Fruit fly (Drosophila melanogaster): ENCODE data around the gene Syx5.

The Syx5 gene

DNA sequence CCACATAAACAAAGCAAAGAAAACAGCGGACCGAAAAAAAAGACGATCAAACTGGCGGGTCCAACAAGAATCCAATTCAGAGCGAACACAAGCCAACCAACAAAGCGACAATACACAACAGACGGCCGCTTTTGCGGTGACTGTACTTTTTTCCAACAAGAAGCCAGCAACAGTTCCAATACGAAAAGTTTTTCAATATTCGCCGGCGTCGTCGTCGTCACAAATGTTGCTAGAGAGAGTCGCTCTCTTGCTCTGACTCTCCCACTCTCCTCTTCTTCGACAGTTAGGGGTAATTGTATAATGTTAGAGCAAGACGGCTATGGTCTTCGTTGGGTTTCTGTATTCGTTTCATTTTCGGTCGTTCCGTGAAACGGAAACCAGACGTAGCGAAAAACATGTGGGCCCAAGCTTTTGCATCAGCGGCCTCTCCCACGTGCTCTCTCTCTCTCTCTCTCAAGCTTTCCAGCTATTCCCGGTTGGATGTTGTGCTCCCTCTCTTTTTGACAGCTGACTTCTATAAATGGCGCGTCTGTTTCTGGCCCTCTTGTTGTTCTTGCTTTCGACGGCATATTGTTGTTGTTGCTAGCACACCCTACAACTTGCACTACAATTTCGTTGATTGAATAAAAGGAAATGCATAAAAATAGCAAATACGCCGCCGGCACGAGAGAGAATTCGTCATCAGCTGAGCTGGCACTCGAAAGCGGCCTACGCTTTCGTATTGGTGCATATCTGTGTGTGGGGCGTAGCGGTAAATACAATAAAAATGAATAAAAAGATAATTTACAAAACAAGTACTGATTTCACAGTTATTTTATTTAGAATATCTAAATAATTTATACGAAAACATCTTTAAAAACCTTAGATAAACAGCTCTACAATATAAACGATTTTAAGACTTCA lies 37.7 kb upstream of the Syx5 start:
- peak; percentile 52 for TF ChIP-seq Clk (GFP tag; optimal IDR thresholded peaks at IDR 0.05)
- TF ChIP-seq CG5204 (GFP tag; optimal IDR thresholded peaks at IDR 0.05) = no peak
- TF ChIP-seq CG7101 (tag; optimal IDR thresholded peaks at IDR 0.05) = peak; percentile 94
- TF ChIP-seq CG11617 (GFP tag; optimal IDR thresholded peaks at IDR 0.05) = peak; percentile 98
- TF ChIP-seq cic (GFP tag; optimal IDR thresholded peaks at IDR 0.05) = peak; percentile 99
- peak; percentile 100 for TF ChIP-seq pad (GFP tag; optimal IDR thresholded peaks at IDR 0.05)
- TF ChIP-seq cnc (optimal IDR thresholded peaks at IDR 0.05) = no peak
- peak; percentile 85 for TF ChIP-seq CG33017 (tag; optimal IDR thresholded peaks at IDR 0.05)
- peak; percentile 89 for TF ChIP-seq Hr96 (GFP tag; optimal IDR thresholded peaks at IDR 0.05)
- peak; percentile 84 for TF ChIP-seq Crg-1 (GFP tag; optimal IDR thresholded peaks at IDR 0.05)
- TF ChIP-seq CG14711 (tag; optimal IDR thresholded peaks at IDR 0.05) = peak; percentile 65
- peak; percentile 32 for TF ChIP-seq CG1620 (GFP tag; optimal IDR thresholded peaks at IDR 0.05)
- peak; percentile 92 for TF ChIP-seq CG7045 (GFP tag; optimal IDR thresholded peaks at IDR 0.05)
- peak; percentile 86 for TF ChIP-seq ovo (GFP tag; optimal IDR thresholded peaks at IDR 0.05)
- TF ChIP-seq toe (GFP tag; optimal IDR thresholded peaks at IDR 0.05) = no peak
- TF ChIP-seq Mnt (GFP tag; optimal IDR thresholded peaks at IDR 0.05) = peak; percentile 99
- peak; percentile 85 for TF ChIP-seq tj (GFP tag; optimal IDR thresholded peaks at IDR 0.05)
- peak; percentile 99 for TF ChIP-seq kay (GFP tag; ENCODE audit: borderline replicate concordance)
- peak; percentile 93 for TF ChIP-seq CG12768 (GFP tag; optimal IDR thresholded peaks at IDR 0.05)
- peak; percentile 92 for TF ChIP-seq bab1 (GFP tag; optimal IDR thresholded peaks at IDR 0.05)

DNA sequence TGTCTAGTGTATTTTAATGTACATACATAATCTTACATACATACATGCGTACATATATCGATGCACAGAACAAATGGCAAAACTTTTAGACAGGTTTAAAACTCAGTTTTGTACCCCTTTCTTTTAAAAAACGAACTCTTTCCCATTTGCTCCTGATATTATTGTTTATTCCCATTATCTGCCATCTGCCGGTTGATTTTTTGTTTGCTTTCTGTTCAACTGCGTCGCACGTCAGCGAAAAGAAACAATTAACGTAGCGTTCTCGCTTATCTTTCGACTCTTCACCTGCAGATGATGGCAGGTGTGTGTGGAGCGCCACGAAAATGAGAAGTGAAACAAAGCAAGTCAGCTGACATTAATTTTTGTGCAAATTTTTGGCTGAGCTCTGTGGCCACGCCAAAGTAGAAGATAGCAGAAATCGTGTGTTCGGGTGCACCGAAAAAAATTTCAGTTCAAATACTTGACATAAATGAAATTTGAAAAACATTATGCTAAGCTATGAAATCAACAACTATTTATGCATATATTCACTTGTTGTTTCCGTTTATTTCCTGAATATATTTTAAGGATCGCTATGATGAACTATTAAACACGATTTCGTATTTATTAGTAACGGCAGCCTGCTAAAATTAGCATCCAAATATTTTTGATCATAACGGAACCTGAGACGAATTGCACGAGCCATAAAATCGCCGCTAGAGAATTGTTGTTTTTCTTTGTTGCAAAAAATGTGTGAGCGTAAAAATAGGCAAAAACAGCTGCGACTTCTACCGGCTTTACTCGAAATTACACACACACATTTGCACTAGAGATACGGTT lies 36.3 kb upstream of the Syx5 start:
- TF ChIP-seq Hr96 (GFP tag; optimal IDR thresholded peaks at IDR 0.05) (no peak), CG7101 (tag; optimal IDR thresholded peaks at IDR 0.05) (peak; percentile 50), ovo (GFP tag; optimal IDR thresholded peaks at IDR 0.05) (peak; percentile 67), CG5204 (GFP tag; optimal IDR thresholded peaks at IDR 0.05) (no peak), tj (GFP tag; optimal IDR thresholded peaks at IDR 0.05) (peak; percentile 34), cic (GFP tag; optimal IDR thresholded peaks at IDR 0.05) (no peak), bab1 (GFP tag; optimal IDR thresholded peaks at IDR 0.05) (peak; percentile 22), Crg-1 (GFP tag; optimal IDR thresholded peaks at IDR 0.05) (no peak), CG11617 (GFP tag; optimal IDR thresholded peaks at IDR 0.05) (peak; percentile 31), CG14711 (tag; optimal IDR thresholded peaks at IDR 0.05) (peak; percentile 45), kay (GFP tag; ENCODE audit: borderline replicate concordance) (peak; percentile 85), Clk (GFP tag; optimal IDR thresholded peaks at IDR 0.05) (no peak), pad (GFP tag; optimal IDR thresholded peaks at IDR 0.05) (no peak), CG33017 (tag; optimal IDR thresholded peaks at IDR 0.05) (no peak), Mnt (GFP tag; optimal IDR thresholded peaks at IDR 0.05) (no peak), CG12768 (GFP tag; optimal IDR thresholded peaks at IDR 0.05) (peak; percentile 4), CG1620 (GFP tag; optimal IDR thresholded peaks at IDR 0.05) (peak; percentile 15), cnc (optimal IDR thresholded peaks at IDR 0.05) (no peak), toe (GFP tag; optimal IDR thresholded peaks at IDR 0.05) (peak; percentile 46), CG7045 (GFP tag; optimal IDR thresholded peaks at IDR 0.05) (peak; percentile 17)

DNA sequence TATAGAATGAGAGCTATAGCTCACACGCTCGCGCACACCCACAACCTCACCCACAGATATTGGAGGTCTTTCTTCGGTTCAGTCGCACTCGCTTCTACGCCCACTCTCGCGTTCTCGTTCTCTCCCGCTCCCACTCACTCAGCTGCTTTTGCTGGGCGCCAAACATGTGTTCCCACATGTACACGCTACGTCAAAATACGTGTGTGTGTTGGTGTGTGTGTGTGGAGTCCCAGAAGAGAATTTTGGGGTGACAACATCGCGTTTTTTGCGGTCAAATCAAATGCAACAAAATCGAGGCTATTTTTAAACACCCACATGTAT lies 35.7 kb upstream of the Syx5 start:
- TF ChIP-seq pad (GFP tag; optimal IDR thresholded peaks at IDR 0.05) (peak; percentile 73), tj (GFP tag; optimal IDR thresholded peaks at IDR 0.05) (no peak), Mnt (GFP tag; optimal IDR thresholded peaks at IDR 0.05) (peak; percentile 85), kay (GFP tag; ENCODE audit: borderline replicate concordance) (peak; percentile 62), cic (GFP tag; optimal IDR thresholded peaks at IDR 0.05) (peak; percentile 95), Hr96 (GFP tag; optimal IDR thresholded peaks at IDR 0.05) (no peak)

DNA sequence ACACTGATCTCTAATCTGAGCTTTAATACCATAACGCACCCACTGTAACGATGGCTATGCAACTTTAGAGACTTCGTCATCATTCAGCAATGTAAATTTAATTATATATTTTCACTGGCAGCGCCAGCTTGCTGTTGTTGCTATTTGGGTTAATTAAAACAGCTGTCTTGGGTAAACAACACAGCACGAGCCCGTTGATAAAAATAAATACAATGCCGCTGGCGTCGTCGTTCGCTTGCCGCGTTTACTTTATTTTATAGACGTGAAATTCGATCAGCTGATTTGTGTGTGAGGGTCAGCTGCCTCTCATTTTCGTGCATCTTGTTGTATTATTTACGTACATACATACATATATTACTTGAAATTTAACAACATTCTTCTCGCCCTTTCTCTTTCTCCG lies 34.4 kb upstream of the Syx5 start:
- TF ChIP-seq Mnt (GFP tag; optimal IDR thresholded peaks at IDR 0.05) = peak; percentile 33
- no peak for TF ChIP-seq CG33017 (tag; optimal IDR thresholded peaks at IDR 0.05)
- TF ChIP-seq CG12768 (GFP tag; optimal IDR thresholded peaks at IDR 0.05) = peak; percentile 17
- no peak for TF ChIP-seq Hr96 (GFP tag; optimal IDR thresholded peaks at IDR 0.05)
- peak; percentile 86 for TF ChIP-seq kay (GFP tag; ENCODE audit: borderline replicate concordance)
- TF ChIP-seq ovo (GFP tag; optimal IDR thresholded peaks at IDR 0.05) = peak; percentile 56
- TF ChIP-seq CG14711 (tag; optimal IDR thresholded peaks at IDR 0.05) = peak; percentile 28
- no peak for TF ChIP-seq Crg-1 (GFP tag; optimal IDR thresholded peaks at IDR 0.05)
- peak; percentile 8 for TF ChIP-seq pad (GFP tag; optimal IDR thresholded peaks at IDR 0.05)
- peak; percentile 82 for TF ChIP-seq cic (GFP tag; optimal IDR thresholded peaks at IDR 0.05)
- peak; percentile 60 for TF ChIP-seq CG7101 (tag; optimal IDR thresholded peaks at IDR 0.05)
- TF ChIP-seq toe (GFP tag; optimal IDR thresholded peaks at IDR 0.05) = peak; percentile 31
- no peak for TF ChIP-seq CG11617 (GFP tag; optimal IDR thresholded peaks at IDR 0.05)
- TF ChIP-seq CG1620 (GFP tag; optimal IDR thresholded peaks at IDR 0.05) = peak; percentile 11

DNA sequence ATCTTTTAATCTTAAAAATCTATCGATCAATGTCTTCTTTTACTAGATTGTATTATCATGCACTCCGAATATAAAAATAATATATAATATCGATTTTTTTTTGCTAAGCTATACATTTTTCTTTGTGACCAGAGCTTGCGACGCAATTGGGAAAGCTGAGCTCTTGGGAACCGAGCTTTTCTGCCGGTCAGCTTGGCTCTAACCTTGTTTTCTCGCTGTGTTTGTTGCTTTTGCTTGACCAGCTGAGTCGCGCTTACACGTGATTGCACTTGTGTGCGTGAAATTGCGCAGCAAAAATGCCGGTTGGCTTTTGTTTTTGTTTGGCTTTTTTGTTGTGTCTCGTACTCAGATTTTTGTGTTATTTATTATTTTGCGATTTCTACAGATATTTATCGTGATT lies 33.7 kb upstream of the Syx5 start:
- TF ChIP-seq Mnt (GFP tag; optimal IDR thresholded peaks at IDR 0.05) (peak; percentile 6), CG33017 (tag; optimal IDR thresholded peaks at IDR 0.05) (peak; percentile 1), cic (GFP tag; optimal IDR thresholded peaks at IDR 0.05) (peak; percentile 31), ovo (GFP tag; optimal IDR thresholded peaks at IDR 0.05) (no peak), tj (GFP tag; optimal IDR thresholded peaks at IDR 0.05) (peak; percentile 92), kay (GFP tag; ENCODE audit: borderline replicate concordance) (peak; percentile 53), CG7045 (GFP tag; optimal IDR thresholded peaks at IDR 0.05) (no peak)

All from whole organism, adult.